Worm (Caenorhabditis elegans) whole organism, L3 larva: ENCODE data around the gene T12B3.2.

ENCODE experiments used
- ama-1 ChIP-seq: fragments of 150-350 bp; optimal IDR thresholded peaks from 2 replicates; lab custom pipeline; 2018
- elt-1 ChIP-seq: fragments of 150-350 bp; optimal IDR thresholded peaks from 2 replicates; lab custom pipeline; 2014; ENCODE audit warnings: missing biosample characterization, missing genetic modification characterization
- elt-2 ChIP-seq: sonication (generic microtip); optimal IDR thresholded peaks from 2 replicates; lab custom pipeline; 2016; ENCODE audit warnings: missing genetic modification reagents, mild to moderate bottlenecking, missing genetic modification characterization, missing compliant biosample characterization
- fkh-10 ChIP-seq: sonication (generic microtip); optimal IDR thresholded peaks from 2 replicates; lab custom pipeline; 2017; ENCODE audit warnings: missing biosample characterization, missing genetic modification reagents, missing genetic modification characterization
- fos-1 ChIP-seq: fragments of 150-350 bp; optimal IDR thresholded peaks from 2 replicates; lab custom pipeline; 2014; ENCODE audit warnings: missing biosample characterization, missing genetic modification characterization
- hmg-11 ChIP-seq: sonication (generic microtip); optimal IDR thresholded peaks from 2 replicates; lab custom pipeline; 2016; ENCODE audit warnings: missing genetic modification characterization, missing compliant biosample characterization
- lin-15B ChIP-seq: fragments of 150-350 bp; optimal IDR thresholded peaks from 2 replicates; lab custom pipeline; 2014; ENCODE audit warnings: missing biosample characterization, missing genetic modification characterization
- lsy-12 ChIP-seq: sonication (generic microtip); optimal IDR thresholded peaks from 2 replicates; lab custom pipeline; 2016; ENCODE audit warnings: mild to moderate bottlenecking, missing genetic modification characterization, missing compliant biosample characterization
- nfya-1 ChIP-seq: sonication (generic microtip); optimal IDR thresholded peaks from 2 replicates; lab custom pipeline; 2017; ENCODE audit warnings: missing genetic modification characterization, mild to moderate bottlenecking, missing compliant biosample characterization, antibody characterized with exemption, moderate library complexity; ENCODE audit not compliant: insufficient read depth
- nhr-11 ChIP-seq: fragments of 150-350 bp; optimal IDR thresholded peaks from 2 replicates; lab custom pipeline; 2014; ENCODE audit warnings: missing biosample characterization, missing genetic modification characterization
- nhr-67 ChIP-seq: fragments of 150-350 bp; optimal IDR thresholded peaks from 2 replicates; lab custom pipeline; 2014; ENCODE audit warnings: missing biosample characterization, missing genetic modification characterization
- nhr-76 ChIP-seq: fragments of 150-350 bp; sonication (generic microtip); optimal IDR thresholded peaks from 5 replicates; lab custom pipeline; 2014; ENCODE audit warnings: missing biosample characterization, missing genetic modification characterization
- pha-4 ChIP-seq: fragments of 150-350 bp; optimal IDR thresholded peaks from 2 replicates; lab custom pipeline; 2014; ENCODE audit warnings: missing biosample characterization, missing genetic modification reagents, missing genetic modification characterization
- pqm-1 ChIP-seq: fragments of 150-350 bp; optimal IDR thresholded peaks from 2 replicates; lab custom pipeline; 2017; ENCODE audit warnings: missing biosample characterization, missing genetic modification characterization, inconsistent platforms
- tbx-2 ChIP-seq: sonication (generic microtip); optimal IDR thresholded peaks from 2 replicates; lab custom pipeline; 2016; ENCODE audit warnings: mild to moderate bottlenecking, missing genetic modification characterization, missing compliant biosample characterization
- unc-62 ChIP-seq: fragments of 150-350 bp; sonication (generic microtip); optimal IDR thresholded peaks from 4 replicates; lab custom pipeline; 2014; ENCODE audit warnings: missing biosample characterization, missing genetic modification reagents, missing genetic modification characterization

T12B3.2 gene

ce11 chrIV:7424198-7424597, 47.6 kb downstream of the T12B3.2 start, which contains the start of gene unc-82:
unc-82 (plus strand) TSS chrIV:7424498.
- TF ChIP-seq pqm-1 (tag; lab: Kevin White, UChicago), result no peak
- no peak for TF ChIP-seq unc-62 (GFP tag; lab: Kevin White, UChicago)
- no peak for TF ChIP-seq elt-2
- no peak for TF ChIP-seq pha-4 (tag; lab: Kevin White, UChicago)
- TF ChIP-seq, all 47 proteins: peak for 0

ce11 chrIV:7426055-7426454, 49.4 kb downstream of the T12B3.2 start:
- TF ChIP-seq fkh-10 (GFP tag; lab: Kevin White, UChicago), result no peak
- TF ChIP-seq nfya-1 (tag; lab: Kevin White, UChicago), result peak; percentile 7

DNA sequence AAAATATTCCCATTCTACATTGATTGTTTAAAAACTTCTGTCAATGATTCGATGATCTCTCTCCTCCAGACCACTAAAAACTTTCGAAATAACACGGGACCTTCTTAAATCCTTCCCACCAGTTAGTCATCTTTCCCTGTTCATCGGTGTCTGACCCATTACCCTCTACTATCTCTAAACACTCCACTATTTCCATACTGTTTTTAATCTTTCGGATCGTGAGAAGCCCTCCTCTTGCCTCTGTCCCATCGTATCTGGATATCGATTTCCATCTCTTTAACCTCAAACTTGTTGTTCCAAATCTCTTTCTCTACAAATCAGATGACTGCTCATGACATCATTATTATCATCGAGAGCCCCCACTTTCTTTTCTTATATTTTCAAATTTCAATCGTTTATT, 51.7 kb downstream of the T12B3.2 start:
- TF ChIP-seq elt-1 (tag; lab: Kevin White, UChicago), result no peak
- no peak for TF ChIP-seq hmg-11
- no peak for TF ChIP-seq nhr-11
- TF ChIP-seq lin-15B (tag; lab: Kevin White, UChicago), result no peak
- TF ChIP-seq lsy-12 (tag; lab: Kevin White, UChicago), result no peak
- no peak for TF ChIP-seq unc-62 (GFP tag; lab: Kevin White, UChicago)
- TF ChIP-seq nhr-67, result no peak
- TF ChIP-seq nhr-76 (tag; lab: Kevin White, UChicago), result no peak
- no peak for TF ChIP-seq fos-1 (tag; lab: Kevin White, UChicago)
- TF ChIP-seq tbx-2 (tag; lab: Kevin White, UChicago), result no peak
- no peak for TF ChIP-seq ama-1 (lab: Kevin White, UChicago)
